Worm (Caenorhabditis elegans): ENCODE data around the gene srd-12.

ce11 chrIV:5590120-5590519, 39.9 kb downstream of the srd-12 start:
- no peak for TF ChIP-seq ztf-23 (GFP tag; IDR thresholded peaks at IDR 0.05)
- TF ChIP-seq flt-1 (GFP tag; IDR thresholded peaks at IDR 0.05), result no peak
- no peak for TF ChIP-seq ztf-29 (GFP tag; IDR thresholded peaks at IDR 0.05)
- TF ChIP-seq ref-1 (GFP tag; conservative IDR thresholded peaks at IDR 0.05), result no peak
- TF ChIP-seq tab-1 (GFP tag; IDR thresholded peaks at IDR 0.05), result no peak

Data from whole organism, midembryonic.